Fruit fly (Drosophila melanogaster) Kc167 (cell line): ENCODE measurements around the gene dmrt99B.

Experiments
- Myc ChIP-seq: fragments of >200 bp; optimal IDR thresholded peaks from 2 replicates; lab custom pipeline; 2017; ENCODE audit warnings: missing external identifiers
- Sin3A ChIP-seq: fragments of >200 bp; optimal IDR thresholded peaks from 2 replicates; lab custom pipeline; 2018; ENCODE audit warnings: missing external identifiers
- h ChIP-seq: fragments of >200 bp; optimal IDR thresholded peaks from 3 replicates; lab custom pipeline; 2018; ENCODE audit warnings: missing external identifiers
- insv ChIP-seq: fragments of >200 bp; optimal IDR thresholded peaks from 3 replicates; lab custom pipeline; 2018; ENCODE audit warnings: missing external identifiers
- psq ChIP-seq: fragments of >200 bp; optimal IDR thresholded peaks from 2 replicates; lab custom pipeline; 2017; ENCODE audit warnings: missing external identifiers
- ttk ChIP-seq: sonication (Bioruptor generic); optimal IDR thresholded peaks from 2 replicates; lab custom pipeline; 2017; ENCODE audit warnings: missing external identifiers

The dmrt99B gene

DNA sequence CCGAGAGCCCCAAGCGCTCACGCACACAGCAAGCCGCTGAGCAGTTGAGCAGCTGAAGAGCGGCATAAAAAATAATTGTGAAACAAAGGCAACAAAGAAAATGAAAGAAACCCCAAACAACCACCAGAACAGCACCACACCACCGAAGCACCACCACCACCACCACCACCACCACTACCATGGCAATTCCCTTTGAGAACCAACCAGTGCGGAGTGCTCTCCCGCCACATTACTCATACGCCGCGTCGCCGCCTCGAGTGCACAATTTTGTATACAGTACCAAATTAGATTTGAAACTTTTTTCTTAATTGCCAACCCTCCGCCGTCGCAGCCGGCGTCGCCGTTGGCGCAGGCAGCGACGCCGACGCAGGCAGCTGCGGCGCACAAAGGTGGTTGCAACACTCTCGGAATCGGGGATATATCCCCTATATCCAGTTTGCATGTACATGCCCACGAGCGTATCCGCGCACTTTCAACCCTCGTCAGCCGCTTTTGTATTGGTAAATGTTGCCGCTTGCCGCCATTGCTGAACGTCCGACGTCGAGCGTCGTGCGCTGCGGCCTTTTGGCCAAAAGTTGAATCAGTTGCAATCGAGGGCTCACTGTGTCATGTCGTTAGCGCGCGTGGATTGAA is at the start of gene dmrt99B:
TSS of gene dmrt99B (plus strand) at position 583 of the 633 bp plus-strand sequence.
- TF ChIP-seq Myc (lab: Kevin White, UChicago), result no peak
- no peak for TF ChIP-seq psq (lab: Kevin White, UChicago)
- TF ChIP-seq insv (lab: Kevin White, UChicago), result no peak
- TF ChIP-seq ttk, result no peak
- no peak for TF ChIP-seq Sin3A (lab: Kevin White, UChicago)
- no peak for TF ChIP-seq h (lab: Kevin White, UChicago)

DNA sequence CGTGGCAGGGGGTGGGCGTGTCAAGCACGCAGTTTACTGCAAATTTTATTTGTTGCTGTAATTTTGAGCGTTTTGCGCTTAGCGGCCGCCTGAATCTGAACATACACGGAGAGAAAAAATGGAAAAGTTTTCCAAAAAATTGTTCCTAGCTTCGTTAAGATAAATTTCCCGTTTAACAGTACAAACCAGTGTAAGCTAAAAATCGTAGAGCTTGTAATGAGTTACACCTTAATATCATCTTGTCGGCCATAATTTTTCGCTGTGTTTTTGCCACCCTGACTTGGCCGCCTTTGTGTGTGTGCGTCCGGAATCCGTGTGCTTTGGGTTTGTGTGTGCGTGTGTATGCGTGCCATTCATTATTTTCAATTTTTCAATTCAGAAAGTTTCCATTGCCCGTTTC is 40.9 kb upstream of the dmrt99B start:
- no peak for TF ChIP-seq h (lab: Kevin White, UChicago)
- TF ChIP-seq psq (lab: Kevin White, UChicago), result no peak
- TF ChIP-seq insv (lab: Kevin White, UChicago), result no peak
- TF ChIP-seq Sin3A (lab: Kevin White, UChicago), result no peak
- no peak for TF ChIP-seq Myc (lab: Kevin White, UChicago)
- TF ChIP-seq ttk, result no peak

DNA sequence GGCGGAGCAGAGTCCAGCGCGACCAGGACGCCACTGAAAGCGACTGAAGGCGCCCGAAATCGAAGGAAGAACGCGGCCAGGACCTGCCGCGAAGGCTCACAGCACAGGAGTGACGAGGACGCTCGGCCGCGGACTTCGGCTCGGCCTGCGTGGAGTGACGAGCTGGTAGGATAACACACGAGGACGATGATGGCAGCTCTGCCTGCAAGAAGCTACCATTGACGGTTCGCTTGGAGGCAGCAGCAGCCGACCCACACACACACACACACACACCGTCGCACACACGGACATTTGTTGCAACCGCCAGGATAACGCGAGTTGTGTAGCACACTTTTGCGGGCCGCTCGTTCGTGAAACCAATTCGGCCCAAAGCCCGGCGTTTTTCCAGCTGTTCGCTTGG is 32.4 kb upstream of the dmrt99B start, which contains the start of gene Dop1R2:
TSS of gene Dop1R2 (minus strand) at position 35 of the 400 bp plus-strand sequence.
- TF ChIP-seq psq (lab: Kevin White, UChicago), result no peak

DNA sequence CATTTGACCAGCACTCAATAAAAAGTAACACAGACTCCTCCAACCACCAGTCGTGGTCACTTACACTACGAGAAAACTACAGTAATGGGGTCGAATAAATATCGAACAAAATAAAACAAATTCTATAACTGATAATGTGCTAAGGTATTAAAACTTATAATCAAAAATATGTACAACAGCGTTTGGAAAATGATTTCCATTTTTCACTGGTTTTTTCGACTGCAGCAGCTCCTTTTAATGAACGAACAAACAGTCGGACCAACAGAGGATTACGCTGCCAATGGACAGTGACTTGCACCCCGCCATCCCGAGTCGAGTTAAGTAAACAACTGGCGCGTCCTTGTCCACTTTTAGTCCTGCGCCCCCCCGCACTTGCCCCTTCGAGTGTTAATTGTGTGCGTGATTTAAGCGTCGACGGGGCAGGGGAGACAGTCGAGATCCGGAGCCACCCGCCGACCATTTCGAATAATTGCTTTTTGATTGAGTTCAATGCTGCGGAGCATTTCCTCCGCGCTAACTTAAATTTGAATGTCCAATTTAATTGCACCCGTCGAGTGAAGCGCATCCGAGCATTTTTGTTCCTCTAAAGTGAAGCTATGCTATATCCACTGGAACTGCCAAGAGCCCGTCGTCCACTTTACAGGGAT is 28.1 kb upstream of the dmrt99B start, which contains the start of gene ppk21:
TSS of gene ppk21 (plus strand) at position 597 of the 647 bp plus-strand sequence.
- TF ChIP-seq Myc (lab: Kevin White, UChicago), result no peak

DNA sequence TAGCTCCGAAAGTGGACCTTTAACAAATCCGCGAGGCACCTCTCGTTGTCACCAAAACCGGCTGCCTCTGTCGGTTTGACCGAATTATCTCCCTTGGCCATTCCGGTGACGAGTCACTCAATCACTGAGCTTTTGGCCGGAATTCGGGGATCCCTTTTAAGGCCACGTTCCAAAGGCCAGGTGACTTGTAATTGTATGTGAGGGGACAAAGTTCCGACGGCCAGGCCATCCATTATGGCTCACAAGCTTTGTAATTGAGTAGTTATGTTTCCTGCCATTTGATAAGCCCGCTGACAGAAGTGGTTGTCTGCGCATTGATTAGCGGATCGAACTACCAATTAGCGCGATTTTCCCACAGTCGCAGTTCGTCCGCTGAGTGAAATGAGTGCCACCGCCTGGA is 23.6 kb upstream of the dmrt99B start, which contains the start of the genes ppk20 and ppk30:
TSS of gene ppk20 (minus strand) at position 101 of the 400 bp plus-strand sequence.
TSS of gene ppk30 (plus strand) at position 373 of the 400 bp plus-strand sequence.
- TF ChIP-seq ttk, result no peak
- no peak for TF ChIP-seq insv (lab: Kevin White, UChicago)
- no peak for TF ChIP-seq h (lab: Kevin White, UChicago)

DNA sequence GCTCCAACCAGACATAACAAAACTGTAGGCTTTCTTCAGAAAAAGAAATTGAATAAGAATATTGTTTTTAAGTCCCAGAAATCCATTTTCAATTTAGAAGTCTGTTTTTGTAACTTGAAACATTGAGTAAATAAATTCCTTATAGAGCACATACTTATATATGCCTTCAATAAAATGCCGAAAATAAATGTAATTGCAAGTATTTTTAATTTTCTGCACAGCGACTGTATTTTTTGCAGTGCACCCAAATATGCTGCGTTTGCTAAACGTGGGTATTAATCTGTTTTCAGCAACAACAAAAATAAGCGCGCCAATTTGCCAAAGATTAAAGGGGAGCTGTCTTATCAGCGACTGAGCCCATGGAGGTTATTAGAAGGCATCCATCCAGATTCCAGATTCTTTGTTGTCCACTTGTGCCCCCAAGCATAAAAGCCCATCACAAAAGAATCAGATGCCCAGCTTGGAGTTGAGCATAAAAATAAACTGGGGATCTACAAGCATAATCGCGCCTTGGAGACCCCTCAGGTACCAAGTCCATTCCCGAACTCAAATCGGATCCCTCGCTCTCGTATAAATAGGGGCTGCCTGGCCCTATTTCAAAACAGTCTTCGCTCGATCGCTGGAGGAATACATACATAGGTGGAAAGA is 21.2 kb upstream of the dmrt99B start, which contains the start of gene Obp99a:
TSS of gene Obp99a (plus strand) at position 598 of the 648 bp plus-strand sequence.
- TF ChIP-seq h (lab: Kevin White, UChicago), result no peak
- no peak for TF ChIP-seq Myc (lab: Kevin White, UChicago)
- no peak for TF ChIP-seq ttk
- no peak for TF ChIP-seq insv (lab: Kevin White, UChicago)
- TF ChIP-seq psq (lab: Kevin White, UChicago), result no peak
- TF ChIP-seq Sin3A (lab: Kevin White, UChicago), result no peak

DNA sequence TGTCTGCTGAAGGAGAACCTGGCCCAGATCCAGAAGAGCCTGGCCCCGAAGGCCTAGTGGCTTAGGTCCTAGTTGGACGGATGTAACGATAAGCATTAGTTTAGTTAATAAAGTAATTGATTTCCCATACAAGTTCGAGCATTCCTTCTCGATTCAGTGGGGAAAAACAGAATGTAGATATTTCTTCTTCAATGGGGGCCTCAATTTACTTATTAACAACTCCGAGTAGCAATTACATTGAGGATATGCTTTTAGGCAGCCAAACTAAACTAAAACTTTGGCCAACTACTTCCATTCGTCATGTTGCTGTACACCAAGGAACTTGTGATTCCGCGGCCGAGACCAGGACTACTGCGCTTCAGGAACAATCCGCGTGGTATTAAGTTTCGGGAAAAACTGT is 20.2 kb upstream of the dmrt99B start, which contains the start of gene ppk19:
TSS of gene ppk19 (plus strand) at position 301 of the 400 bp plus-strand sequence.
- no peak for TF ChIP-seq h (lab: Kevin White, UChicago)
- TF ChIP-seq psq (lab: Kevin White, UChicago), result no peak
- no peak for TF ChIP-seq insv (lab: Kevin White, UChicago)
- no peak for TF ChIP-seq ttk
- no peak for TF ChIP-seq Myc (lab: Kevin White, UChicago)
- no peak for TF ChIP-seq Sin3A (lab: Kevin White, UChicago)

DNA sequence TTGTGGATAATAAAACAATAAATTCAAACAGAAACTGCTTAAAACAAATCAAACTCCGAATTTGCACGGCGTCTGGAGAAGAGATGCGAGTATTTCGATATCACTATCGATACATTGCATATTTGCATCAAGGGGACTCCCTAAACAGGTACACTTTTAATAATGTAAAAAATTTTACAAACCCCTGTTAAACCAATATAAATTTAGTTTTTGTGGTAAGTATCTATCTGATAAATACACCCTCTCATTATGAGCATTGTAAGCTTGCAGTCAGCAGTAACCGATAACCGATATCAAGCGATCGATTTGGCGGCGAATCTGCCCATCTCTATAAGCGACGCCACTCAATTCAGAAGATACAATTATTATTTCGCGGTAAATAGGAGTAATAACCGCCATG is 17.1 kb upstream of the dmrt99B start, which contains the start of the genes Bub3 and Cap-D2:
TSS of gene Bub3 (minus strand) at position 89 of the 400 bp plus-strand sequence.
TSS of gene Cap-D2 (plus strand) at position 319 of the 400 bp plus-strand sequence.
- TF ChIP-seq Myc (lab: Kevin White, UChicago) (no peak), h (lab: Kevin White, UChicago) (no peak), ttk (no peak), insv (lab: Kevin White, UChicago) (no peak), Sin3A (lab: Kevin White, UChicago) (no peak), psq (lab: Kevin White, UChicago) (no peak)

DNA sequence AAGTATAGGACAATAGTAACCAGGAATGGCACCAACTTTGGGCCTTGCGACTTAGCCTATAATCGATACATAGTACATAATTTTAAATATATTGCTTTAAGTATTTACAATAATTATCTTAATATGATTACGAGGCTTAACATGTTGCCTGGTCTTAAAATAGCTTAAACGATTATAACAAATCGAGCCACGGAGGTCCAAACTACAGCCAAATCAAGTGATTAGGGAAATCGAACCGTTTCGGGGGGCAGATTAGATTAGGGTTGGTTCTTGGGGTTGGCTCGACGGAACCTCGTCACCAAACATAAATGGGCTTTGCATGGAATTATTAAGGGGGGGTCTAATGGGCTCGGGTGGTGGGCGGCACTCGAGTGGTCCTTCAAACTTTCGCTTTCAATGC is 11.2 kb upstream of the dmrt99B start:
- TF ChIP-seq Myc (lab: Kevin White, UChicago), result no peak
- no peak for TF ChIP-seq psq (lab: Kevin White, UChicago)
- TF ChIP-seq h (lab: Kevin White, UChicago), result no peak
- no peak for TF ChIP-seq Sin3A (lab: Kevin White, UChicago)
- TF ChIP-seq ttk, result no peak
- TF ChIP-seq insv (lab: Kevin White, UChicago), result no peak

DNA sequence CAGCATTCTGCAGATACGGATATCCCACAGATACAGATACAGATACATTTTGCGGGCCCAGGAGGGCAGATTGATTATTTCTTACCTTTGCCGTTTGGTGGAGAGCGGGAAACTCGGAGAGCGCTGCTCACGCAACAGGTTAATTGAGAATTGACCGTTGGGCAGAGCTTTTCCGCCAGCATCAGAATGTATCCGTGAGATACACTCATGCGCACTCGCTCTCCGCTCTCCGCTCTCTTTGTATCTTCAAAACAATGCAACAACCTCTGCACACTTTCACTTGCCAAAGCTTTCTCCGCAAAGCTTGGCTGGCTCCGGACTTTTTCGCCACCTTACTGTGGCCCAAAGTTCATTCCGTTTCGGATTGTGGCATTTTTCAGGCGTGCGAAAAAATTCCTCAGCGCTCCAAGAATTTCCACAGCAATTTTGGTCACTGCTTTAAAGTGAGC is 10.2 kb upstream of the dmrt99B start, which contains the start of the genes CG7582 and Gycalpha99B:
TSS of gene CG7582 (minus strand) at position 127 of the 449 bp plus-strand sequence.
TSS of gene Gycalpha99B (plus strand) at position 352 of the 449 bp plus-strand sequence.
- TF ChIP-seq psq (lab: Kevin White, UChicago), result no peak
- no peak for TF ChIP-seq insv (lab: Kevin White, UChicago)
- no peak for TF ChIP-seq ttk
- no peak for TF ChIP-seq Sin3A (lab: Kevin White, UChicago)
- TF ChIP-seq h (lab: Kevin White, UChicago), result no peak
- no peak for TF ChIP-seq Myc (lab: Kevin White, UChicago)

DNA sequence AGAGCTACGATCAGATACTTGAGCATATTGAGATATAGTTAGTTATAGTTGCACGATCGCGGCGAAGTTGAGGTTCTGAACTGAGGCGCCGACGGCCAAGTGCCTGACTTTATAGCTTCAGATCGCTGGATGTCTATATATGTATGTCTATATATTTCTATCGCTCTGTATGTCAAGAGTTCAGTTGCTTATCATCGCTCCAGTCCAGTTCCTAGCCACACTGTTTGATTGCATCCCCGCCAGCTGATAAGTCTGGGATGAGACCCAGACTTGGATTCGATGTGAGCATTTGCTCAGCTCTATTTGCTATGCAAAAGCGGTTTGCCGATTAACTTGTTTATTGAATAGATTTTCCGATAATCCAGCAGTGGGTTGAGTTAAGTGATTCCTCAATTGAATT is 5.7 kb upstream of the dmrt99B start:
- no peak for TF ChIP-seq ttk
- no peak for TF ChIP-seq Sin3A (lab: Kevin White, UChicago)
- TF ChIP-seq Myc (lab: Kevin White, UChicago), result no peak
- no peak for TF ChIP-seq h (lab: Kevin White, UChicago)
- no peak for TF ChIP-seq psq (lab: Kevin White, UChicago)
- TF ChIP-seq insv (lab: Kevin White, UChicago), result no peak
